Fruit fly (Drosophila melanogaster) whole organism, prepupa: Measurements from ENCODE around the gene Sry-alpha.

Source experiments
- Blimp-1 ChIP-seq: fragments of 200-800 bp; sonication (Bioruptor generic); optimal IDR thresholded peaks from 3 replicates; lab custom pipeline; 2017; ENCODE audit warnings: missing biosample characterization, missing genetic modification characterization, mild to moderate bottlenecking, moderate library complexity, missing genetic modification reagents
- CG10669 ChIP-seq: fragments of 200-800 bp; sonication (Bioruptor generic); optimal IDR thresholded peaks from 3 replicates; lab custom pipeline; 2018; ENCODE audit warnings: missing biosample characterization, mild to moderate bottlenecking, missing genetic modification characterization, moderate library complexity
- CG11762 ChIP-seq: fragments of 200-800 bp; sonication (Bioruptor generic); optimal IDR thresholded peaks from 3 replicates; lab custom pipeline; 2016; ENCODE audit warnings: missing biosample characterization, missing genetic modification characterization; ENCODE audit not compliant: insufficient read depth
- CG15336 ChIP-seq: fragments of 200-800 bp; sonication (Bioruptor generic); IDR thresholded peaks from 2 replicates; pipeline ENCODE4 v1.3.6; 2022; ENCODE audit warnings: missing biosample characterization, missing genetic modification characterization
- CG1621 ChIP-seq: fragments of 200-800 bp; sonication (Bioruptor generic); optimal IDR thresholded peaks from 3 replicates; lab custom pipeline; 2018; ENCODE audit warnings: missing biosample characterization, mild to moderate bottlenecking, missing genetic modification characterization
- CG31627 ChIP-seq: fragments of 200-800 bp; sonication (Bioruptor generic); optimal IDR thresholded peaks from 3 replicates; lab custom pipeline; 2016; ENCODE audit warnings: missing biosample characterization, missing genetic modification characterization
- CG3919 ChIP-seq: fragments of 200-800 bp; sonication (Bioruptor generic); optimal IDR thresholded peaks from 3 replicates; lab custom pipeline; 2016; ENCODE audit warnings: missing biosample characterization, missing genetic modification characterization
- CG4318 ChIP-seq: fragments of 200-800 bp; sonication (Bioruptor generic); optimal IDR thresholded peaks from 3 replicates; lab custom pipeline; 2017; ENCODE audit warnings: missing biosample characterization, mild to moderate bottlenecking, missing genetic modification characterization
- CG6163 ChIP-seq: fragments of 200-800 bp; sonication (Bioruptor generic); IDR thresholded peaks from 3 replicates; pipeline ENCODE4 v1.3.6; 2022; ENCODE audit warnings: missing biosample characterization, missing genetic modification characterization
- CG6276 ChIP-seq: fragments of 200-800 bp; sonication (Bioruptor generic); optimal IDR thresholded peaks from 2 replicates; lab custom pipeline; 2017; ENCODE audit warnings: missing biosample characterization, mild to moderate bottlenecking, missing genetic modification characterization
- CG6792 ChIP-seq: fragments of 200-800 bp; sonication (Bioruptor generic); optimal IDR thresholded peaks from 3 replicates; lab custom pipeline; 2016; ENCODE audit warnings: missing biosample characterization, missing genetic modification characterization
- CG6808 ChIP-seq: fragments of 200-800 bp; sonication (Bioruptor generic); optimal IDR thresholded peaks from 3 replicates; lab custom pipeline; 2017; ENCODE audit warnings: missing biosample characterization, missing genetic modification characterization, mild to moderate bottlenecking, moderate library complexity, missing genetic modification reagents
- CG7368 ChIP-seq: fragments of 200-800 bp; sonication (Bioruptor generic); optimal IDR thresholded peaks from 3 replicates; lab custom pipeline; 2016; ENCODE audit warnings: missing biosample characterization, missing genetic modification characterization
- CG8319 ChIP-seq: fragments of 200-800 bp; sonication (Bioruptor generic); optimal IDR thresholded peaks from 3 replicates; lab custom pipeline; 2016; ENCODE audit warnings: missing biosample characterization, missing genetic modification characterization
- CG8632 ChIP-seq: fragments of 200-800 bp; sonication (Bioruptor generic); optimal IDR thresholded peaks from 3 replicates; lab custom pipeline; 2016; ENCODE audit warnings: missing biosample characterization, missing genetic modification characterization
- CG9139 ChIP-seq: fragments of 200-800 bp; sonication (Bioruptor generic); optimal IDR thresholded peaks from 3 replicates; lab custom pipeline; 2017; ENCODE audit warnings: missing biosample characterization, mild to moderate bottlenecking, missing genetic modification characterization
- Eip78C ChIP-seq: fragments of 200-800 bp; sonication (Bioruptor generic); peaks from one replicate; lab custom pipeline; 2016; ENCODE audit warnings: missing biosample characterization, missing genetic modification characterization
- Ets21C ChIP-seq: fragments of 200-800 bp; sonication (Bioruptor generic); optimal IDR thresholded peaks from 3 replicates; lab custom pipeline; 2016; ENCODE audit warnings: missing biosample characterization, missing genetic modification characterization
- Ets96B ChIP-seq: fragments of 200-800 bp; optimal IDR thresholded peaks from 2 replicates; lab custom pipeline; 2019; ENCODE audit warnings: missing biosample characterization, mild to moderate bottlenecking, missing genetic modification characterization, moderate library complexity
- Hr38 ChIP-seq: sonication (Bioruptor generic); optimal IDR thresholded peaks from 2 replicates; lab custom pipeline; 2016; ENCODE audit warnings: missing biosample characterization, missing genetic modification characterization
- Hr39 ChIP-seq: fragments of 200-800 bp; sonication (Bioruptor generic); optimal IDR thresholded peaks from 2 replicates; lab custom pipeline; 2016; ENCODE audit warnings: missing biosample characterization, missing genetic modification characterization
- Hr4 ChIP-seq: fragments of 200-800 bp; sonication (Bioruptor generic); optimal IDR thresholded peaks from 3 replicates; lab custom pipeline; 2016; ENCODE audit warnings: missing biosample characterization, missing genetic modification characterization
- Lpt ChIP-seq: fragments of 200-800 bp; sonication (Bioruptor generic); optimal IDR thresholded peaks from 3 replicates; lab custom pipeline; 2016; ENCODE audit warnings: missing biosample characterization, missing genetic modification characterization
- OdsH ChIP-seq: fragments of 200-800 bp; sonication (Bioruptor generic); optimal IDR thresholded peaks from 3 replicates; lab custom pipeline; 2016; ENCODE audit warnings: missing biosample characterization, missing genetic modification characterization
- Smox ChIP-seq: fragments of 200-800 bp; sonication (Bioruptor generic); optimal IDR thresholded peaks from 3 replicates; lab custom pipeline; 2016; ENCODE audit warnings: missing biosample characterization, missing genetic modification characterization
- Sox102F ChIP-seq: fragments of 200-800 bp; sonication (Bioruptor generic); optimal IDR thresholded peaks from 2 replicates; lab custom pipeline; 2016; ENCODE audit warnings: missing biosample characterization, mild to moderate bottlenecking, missing genetic modification characterization
- Sox14 ChIP-seq: fragments of 200-800 bp; sonication (Bioruptor generic); optimal IDR thresholded peaks from 3 replicates; lab custom pipeline; 2016; ENCODE audit warnings: missing biosample characterization, missing genetic modification characterization
- Sox15 ChIP-seq: fragments of 200-800 bp; sonication (Bioruptor generic); optimal IDR thresholded peaks from 3 replicates; lab custom pipeline; 2016; ENCODE audit warnings: missing biosample characterization, missing genetic modification characterization
- achi ChIP-seq: fragments of 200-800 bp; sonication (Bioruptor generic); optimal IDR thresholded peaks from 3 replicates; lab custom pipeline; 2016; ENCODE audit warnings: missing biosample characterization, missing genetic modification characterization
- acj6 ChIP-seq: fragments of 200-800 bp; sonication (Bioruptor generic); optimal IDR thresholded peaks from 3 replicates; lab custom pipeline; 2016; ENCODE audit warnings: missing biosample characterization, missing genetic modification characterization
- cyc ChIP-seq: fragments of 200-800 bp; sonication (Bioruptor generic); optimal IDR thresholded peaks from 3 replicates; lab custom pipeline; 2016; ENCODE audit warnings: missing biosample characterization, missing genetic modification characterization
- dsx ChIP-seq: fragments of 200-800 bp; optimal IDR thresholded peaks from 3 replicates; lab custom pipeline; 2019; ENCODE audit warnings: missing biosample characterization, mild to moderate bottlenecking, missing genetic modification characterization, moderate library complexity; ENCODE audit not compliant: poor library complexity, severe bottlenecking
- esn ChIP-seq: fragments of 200-800 bp; sonication (Bioruptor generic); optimal IDR thresholded peaks from 2 replicates; lab custom pipeline; 2016; ENCODE audit warnings: missing biosample characterization, mild to moderate bottlenecking, missing genetic modification characterization, moderate library complexity
- fd59A ChIP-seq: fragments of 200-800 bp; sonication (Bioruptor generic); optimal IDR thresholded peaks from 2 replicates; lab custom pipeline; 2017; ENCODE audit warnings: missing biosample characterization, mild to moderate bottlenecking, missing genetic modification characterization, missing genetic modification reagents
- fd85E ChIP-seq: fragments of 200-800 bp; sonication (Bioruptor generic); optimal IDR thresholded peaks from 3 replicates; lab custom pipeline; 2016; ENCODE audit warnings: missing biosample characterization, missing genetic modification characterization
- fkh ChIP-seq: fragments of 200-800 bp; sonication (Bioruptor generic); optimal IDR thresholded peaks from 3 replicates; lab custom pipeline; 2017; ENCODE audit warnings: missing biosample characterization, mild to moderate bottlenecking, missing genetic modification characterization, moderate library complexity
- net ChIP-seq: fragments of 200-800 bp; sonication (Bioruptor generic); optimal IDR thresholded peaks from 3 replicates; lab custom pipeline; 2016; ENCODE audit warnings: missing biosample characterization, missing genetic modification characterization
- pdm3 ChIP-seq: fragments of 200-800 bp; sonication (Bioruptor generic); optimal IDR thresholded peaks from 3 replicates; lab custom pipeline; 2016; ENCODE audit warnings: missing biosample characterization, missing genetic modification characterization
- spab ChIP-seq: fragments of 200-800 bp; sonication (Bioruptor generic); optimal IDR thresholded peaks from 2 replicates; lab custom pipeline; 2017; ENCODE audit warnings: missing biosample characterization, mild to moderate bottlenecking, missing genetic modification characterization, missing genetic modification reagents
- ss ChIP-seq, 2 experiments: fragments of 200-800 bp; sonication (Bioruptor generic); optimal IDR thresholded peaks; 2 replicates in 1 of 2; 3 replicates in 1 of 2; lab custom pipeline; 2017 to 2018; ENCODE audit warnings: mild to moderate bottlenecking in 2 of 2, missing biosample characterization in 2 of 2, missing genetic modification characterization in 2 of 2, moderate library complexity in 1 of 2
- svp ChIP-seq: fragments of 200-800 bp; sonication (Bioruptor generic); peaks from one replicate; lab custom pipeline; 2016; ENCODE audit warnings: missing biosample characterization, missing genetic modification characterization
- topi ChIP-seq: fragments of 200-800 bp; sonication (Bioruptor generic); optimal IDR thresholded peaks from 3 replicates; lab custom pipeline; 2016; ENCODE audit warnings: missing biosample characterization, missing genetic modification characterization
- vri ChIP-seq: fragments of 200-800 bp; sonication (Bioruptor generic); optimal IDR thresholded peaks from 3 replicates; lab custom pipeline; 2016; ENCODE audit warnings: missing biosample characterization, mild to moderate bottlenecking, missing genetic modification characterization

The Sry-alpha gene

DNA sequence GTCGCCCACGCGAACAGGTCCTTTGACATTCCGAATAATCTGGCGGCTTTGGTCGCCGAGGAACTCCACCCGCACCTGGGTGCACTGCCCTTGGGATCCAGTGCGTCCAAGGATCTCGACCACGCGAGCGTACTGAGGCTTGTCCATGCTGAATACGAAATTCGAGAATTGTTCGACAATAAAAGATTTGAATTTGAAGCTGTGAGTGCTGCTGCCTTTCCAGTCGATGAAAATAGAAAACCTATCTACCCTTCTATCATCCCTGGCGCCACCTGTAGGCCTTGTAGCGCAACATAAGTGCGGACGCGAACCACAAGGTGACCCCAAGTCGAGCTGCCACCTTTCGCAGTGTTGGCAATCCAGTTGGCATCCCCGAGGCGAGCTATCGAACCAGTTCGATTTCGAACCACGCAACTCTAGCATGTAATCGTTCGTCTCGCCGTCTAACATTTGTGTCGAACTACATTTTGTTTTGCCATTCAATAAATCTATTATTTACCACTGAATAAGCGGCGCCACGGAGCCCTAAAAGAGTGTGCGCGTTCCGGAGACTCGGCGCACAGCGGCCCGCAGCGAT is 17.0 kb upstream of the Sry-alpha start, which contains the start of the genes RpS28a and Axn:
RpS28a (minus strand) TSS at position 197 of the 577 bp plus-strand sequence.
Axn (plus strand) TSS at position 391 of the 577 bp plus-strand sequence.
- TF ChIP-seq vri (GFP tag; lab: Kevin White, UChicago) (no peak), OdsH (GFP tag; lab: Kevin White, UChicago) (no peak), net (GFP tag; lab: Kevin White, UChicago) (no peak), CG4318 (no peak), Hr4 (GFP tag; lab: Kevin White, UChicago) (no peak), cyc (GFP tag; lab: Kevin White, UChicago) (peak; percentile 1), Sox15 (GFP tag; lab: Kevin White, UChicago) (no peak), CG7368 (no peak), CG11762 (no peak), fd85E (GFP tag; lab: Kevin White, UChicago) (no peak), CG6792 (GFP tag; lab: Kevin White, UChicago) (no peak), CG8319 (GFP tag; lab: Kevin White, UChicago) (peak; percentile 100), acj6 (GFP tag; lab: Kevin White, UChicago) (no peak), CG8632 (GFP tag; lab: Kevin White, UChicago) (no peak), Eip78C (GFP tag; lab: Kevin White, UChicago) (no peak), CG6276 (GFP tag; lab: Kevin White, UChicago) (no peak), CG3919 (GFP tag; lab: Kevin White, UChicago) (no peak), CG1621 (no peak), esn (GFP tag; lab: Kevin White, UChicago) (no peak), Sox102F (GFP tag; lab: Kevin White, UChicago) (no peak), CG6808 (GFP tag; lab: Kevin White, UChicago) (no peak), pdm3 (GFP tag; lab: Kevin White, UChicago) (no peak), CG31627 (peak; percentile 6), CG10669 (no peak), fd59A (GFP tag; lab: Kevin White, UChicago) (no peak), Lpt (GFP tag; lab: Kevin White, UChicago) (no peak), Ets21C (GFP tag; lab: Kevin White, UChicago) (no peak), Hr39 (peak; percentile 9), Sox14 (no peak), Smox (GFP tag; lab: Kevin White, UChicago) (no peak), spab (GFP tag; lab: Kevin White, UChicago) (no peak), achi (GFP tag; lab: Kevin White, UChicago) (no peak), svp (GFP tag; lab: Kevin White, UChicago) (peak; percentile 96), Blimp-1 (GFP tag; lab: Kevin White, UChicago) (no peak), CG9139 (GFP tag; lab: Kevin White, UChicago) (no peak), Hr38 (GFP tag; lab: Kevin White, UChicago) (no peak), Ets96B (tag; lab: Kevin White, UChicago) (no peak), CG6163 (GFP tag; lab: Robert Waterston, UW) (no peak), topi (GFP tag; lab: Kevin White, UChicago) (no peak), dsx (GFP tag; lab: Kevin White, UChicago) (no peak)

DNA sequence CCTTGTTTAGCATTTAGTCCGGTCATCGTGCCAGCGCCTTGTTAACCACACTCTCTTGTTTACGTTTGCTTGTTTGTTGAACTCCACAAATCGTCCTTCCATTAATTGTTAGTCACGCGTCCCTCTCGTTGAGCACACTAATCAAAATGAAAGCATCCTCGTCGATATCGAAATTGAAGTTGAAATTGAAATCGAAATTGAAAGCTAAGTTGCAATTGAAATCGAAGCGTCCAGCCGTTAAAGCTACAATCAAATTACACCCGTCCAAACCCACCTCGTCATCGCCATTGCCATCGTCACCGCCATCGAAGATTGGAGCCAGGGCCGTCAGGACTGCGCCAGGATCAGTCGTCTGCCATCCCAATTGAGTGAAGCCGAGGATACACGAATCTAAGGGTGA is 16.1 kb upstream of the Sry-alpha start:
- TF ChIP-seq Hr4 (GFP tag; lab: Kevin White, UChicago) (no peak), CG15336 (no peak), fkh (no peak), topi (GFP tag; lab: Kevin White, UChicago) (no peak), CG6792 (GFP tag; lab: Kevin White, UChicago) (no peak), ss (GFP tag; optimal IDR thresholded peaks at IDR 0.05; lab: Kevin White, UChicago) (no peak), cyc (GFP tag; lab: Kevin White, UChicago) (no peak), Ets21C (GFP tag; lab: Kevin White, UChicago) (no peak), dsx (GFP tag; lab: Kevin White, UChicago) (no peak), spab (GFP tag; lab: Kevin White, UChicago) (no peak)
- TF ChIP-seq, all 60 proteins: peak for 0
